Worm (Caenorhabditis elegans): ENCODE results near the gene trp-1.

Gene trp-1

ce11 chrIII:8529002-8529401 is 5.9 kb upstream of the trp-1 start:
- TF ChIP-seq unc-62 (GFP tag; optimal IDR thresholded peaks at IDR 0.05): no peak

- TF ChIP-seq unc-62 (GFP tag; optimal IDR thresholded peaks at IDR 0.05): no peak
These were observed 5.2 kb upstream of the trp-1 start, which contains the start of gene ZC21.10 for ce11 chrIII:8529772-8530171. TSS of gene ZC21.10 (plus strand) at chrIII:8530072.

ce11 chrIII:8533900-8534299 is 1.0 kb upstream of the trp-1 start:
- TF ChIP-seq unc-62 (GFP tag; optimal IDR thresholded peaks at IDR 0.05): no peak

ce11 chrIII:8535445-8535844 is 514 bp downstream of the trp-1 start:
- TF ChIP-seq unc-62 (GFP tag; optimal IDR thresholded peaks at IDR 0.05): no peak

ce11 chrIII:8545515-8545914 is 10.6 kb downstream of the trp-1 start, which contains the start of gene ZC21.6:
TSS of gene ZC21.6 (minus strand) at chrIII:8545615.
- no peak for TF ChIP-seq unc-62 (GFP tag; optimal IDR thresholded peaks at IDR 0.05)

- no peak for TF ChIP-seq unc-62 (GFP tag; optimal IDR thresholded peaks at IDR 0.05)
These were observed 16.8 kb downstream of the trp-1 start for ce11 chrIII:8551705-8552104.

- TF ChIP-seq unc-62 (GFP tag; optimal IDR thresholded peaks at IDR 0.05): no peak
These were observed 17.2 kb downstream of the trp-1 start, which contains the start of gene C02D5.4 for ce11 chrIII:8552125-8552524. TSS of gene C02D5.4 (plus strand) at chrIII:8552165.

- no peak for TF ChIP-seq unc-62 (GFP tag; optimal IDR thresholded peaks at IDR 0.05)
These were observed 19.5 kb downstream of the trp-1 start, which contains the start of gene gsto-2 for ce11 chrIII:8554472-8554871. TSS of gene gsto-2 (plus strand) at chrIII:8554772.

ce11 chrIII:8555682-8556081 is 20.8 kb downstream of the trp-1 start:
- no peak for TF ChIP-seq unc-62 (GFP tag; optimal IDR thresholded peaks at IDR 0.05)

- TF ChIP-seq unc-62 (GFP tag; optimal IDR thresholded peaks at IDR 0.05): no peak
These were observed 22.0 kb downstream of the trp-1 start, which contains the start of gene C02D5.2 for ce11 chrIII:8556836-8557385. TSS of gene C02D5.2 (plus strand) at chrIII:8557335.

- no peak for TF ChIP-seq unc-62 (GFP tag; optimal IDR thresholded peaks at IDR 0.05)
These were observed 25.5 kb downstream of the trp-1 start for ce11 chrIII:8560398-8560797.

- TF ChIP-seq unc-62 (GFP tag; optimal IDR thresholded peaks at IDR 0.05): no peak
These were observed 25.9 kb downstream of the trp-1 start, which contains the start of gene acdh-6 for ce11 chrIII:8560836-8561235. TSS of gene acdh-6 (plus strand) at chrIII:8561136.

- TF ChIP-seq unc-62 (GFP tag; optimal IDR thresholded peaks at IDR 0.05): no peak
These were observed 29.4 kb downstream of the trp-1 start for ce11 chrIII:8564372-8564771.

ce11 chrIII:8570289-8570688 is 35.4 kb downstream of the trp-1 start:
- no peak for TF ChIP-seq unc-62 (GFP tag; optimal IDR thresholded peaks at IDR 0.05)

- TF ChIP-seq unc-62 (GFP tag; optimal IDR thresholded peaks at IDR 0.05): no peak
These were observed 36.9 kb downstream of the trp-1 start for ce11 chrIII:8571845-8572244.

- no peak for TF ChIP-seq unc-62 (GFP tag; optimal IDR thresholded peaks at IDR 0.05)
These were observed 38.4 kb downstream of the trp-1 start for ce11 chrIII:8573301-8573700.

- no peak for TF ChIP-seq unc-62 (GFP tag; optimal IDR thresholded peaks at IDR 0.05)
These were observed 38.9 kb downstream of the trp-1 start for ce11 chrIII:8573869-8574268.

ce11 chrIII:8574299-8574698 is 39.4 kb downstream of the trp-1 start:
- no peak for TF ChIP-seq unc-62 (GFP tag; optimal IDR thresholded peaks at IDR 0.05)

Data from whole organism, dauer.